Worm (Caenorhabditis elegans): Measurements from ENCODE around the gene nhr-162.

Gene nhr-162

ce11 chrV:6976047-6976446, 15.6 kb downstream of the nhr-162 start, which contains the start of gene srx-16:
srx-16 (plus strand) TSS chrV:6976347.
- no peak for TF ChIP-seq F16B12.6 (tag; optimal IDR thresholded peaks at IDR 0.05)
- no peak for TF ChIP-seq unc-62 (GFP tag; optimal IDR thresholded peaks at IDR 0.05)
- TF ChIP-seq ama-1 (optimal IDR thresholded peaks at IDR 0.05): no peak
- TF ChIP-seq pqm-1 (tag; optimal IDR thresholded peaks at IDR 0.05): no peak
- TF ChIP-seq lir-3 (tag; optimal IDR thresholded peaks at IDR 0.05; ENCODE audit: poor library complexity): no peak
- no peak for TF ChIP-seq unc-30 (tag; optimal IDR thresholded peaks at IDR 0.05)
- no peak for TF ChIP-seq ceh-90 (tag; optimal IDR thresholded peaks at IDR 0.05)
- no peak for TF ChIP-seq ets-5 (GFP tag; IDR thresholded peaks at IDR 0.05)
- TF ChIP-seq ceh-88 (GFP tag; IDR thresholded peaks at IDR 0.05): no peak
- no peak for TF ChIP-seq nhr-71 (tag; optimal IDR thresholded peaks at IDR 0.05)
- TF ChIP-seq C16A3.4 (tag; optimal IDR thresholded peaks at IDR 0.05): no peak
- no peak for TF ChIP-seq egl-27 (tag; optimal IDR thresholded peaks at IDR 0.05)
- no peak for TF ChIP-seq skn-1 (tag; optimal IDR thresholded peaks at IDR 0.05)
- TF ChIP-seq Y116A8C.19 (tag; optimal IDR thresholded peaks at IDR 0.05; ENCODE audit: borderline replicate concordance): no peak
- no peak for TF ChIP-seq hlh-4 (tag; optimal IDR thresholded peaks at IDR 0.05)
- no peak for TF ChIP-seq nhr-20 (tag; optimal IDR thresholded peaks at IDR 0.05)
- no peak for TF ChIP-seq unc-98 (GFP tag; IDR thresholded peaks at IDR 0.05)
- no peak for TF ChIP-seq C04F5.9 (tag; optimal IDR thresholded peaks at IDR 0.05)

ce11 chrV:6971567-6971966, 20.1 kb downstream of the nhr-162 start, which contains the start of gene srx-59:
srx-59 (plus strand) TSS chrV:6971867.
- no peak for TF ChIP-seq mab-9 (GFP tag; IDR thresholded peaks at IDR 0.05)
- TF ChIP-seq ceh-90 (tag; optimal IDR thresholded peaks at IDR 0.05): no peak
- TF ChIP-seq fkh-8 (tag; optimal IDR thresholded peaks at IDR 0.05): no peak
- no peak for TF ChIP-seq rnt-1 (tag; optimal IDR thresholded peaks at IDR 0.05)
- no peak for TF ChIP-seq pag-3 (tag; optimal IDR thresholded peaks at IDR 0.05; ENCODE audit: borderline replicate concordance, insufficient read depth)
- no peak for TF ChIP-seq zip-4 (GFP tag; optimal IDR thresholded peaks at IDR 0.05)
- no peak for TF ChIP-seq xbp-1 (tag; optimal IDR thresholded peaks at IDR 0.05)
- TF ChIP-seq hlh-4 (tag; optimal IDR thresholded peaks at IDR 0.05): no peak

DNA sequence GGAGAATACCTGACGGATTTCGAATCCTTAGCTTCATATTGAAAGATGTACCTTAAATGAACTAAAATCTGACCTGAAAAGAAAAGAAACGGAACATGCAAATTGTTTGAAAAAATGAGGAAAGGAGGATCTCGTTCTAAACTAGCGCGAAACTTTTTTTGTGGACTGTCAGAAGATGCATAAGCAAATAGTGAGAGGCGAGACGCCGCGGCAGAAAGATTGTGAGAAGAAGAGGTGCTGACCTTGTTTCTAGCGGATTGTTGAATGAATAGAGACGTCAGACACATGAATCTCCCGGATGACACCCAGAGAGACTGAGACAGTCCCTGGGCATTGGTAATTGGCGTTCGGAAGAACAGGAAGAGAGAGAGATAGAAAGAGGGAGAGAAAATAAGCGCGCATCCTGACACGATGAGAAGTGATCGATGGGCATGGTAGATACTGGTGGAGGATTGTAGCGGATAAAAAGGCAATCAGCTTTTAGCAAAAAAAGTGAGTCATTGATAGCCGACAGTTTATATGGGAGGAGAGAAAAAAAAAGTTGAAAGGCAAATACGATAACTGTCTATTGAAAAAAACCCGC, 21.6 kb downstream of the nhr-162 start, which contains the start of gene ptr-15:
Gene ptr-15, minus strand, starts transcription at position 51 of the 583 bp plus-strand sequence.
- TF ChIP-seq efl-1 (optimal IDR thresholded peaks at IDR 0.05): no peak
- TF ChIP-seq efl-1 (GFP tag; optimal IDR thresholded peaks at IDR 0.05 in 1 of 2): peak in 1 of 2 experiments; percentile 60
- peak; percentile 74 for TF ChIP-seq blmp-1 (tag; optimal IDR thresholded peaks at IDR 0.05)
- no peak for TF ChIP-seq pag-3 (tag; optimal IDR thresholded peaks at IDR 0.05; ENCODE audit: borderline replicate concordance, insufficient read depth)

DNA sequence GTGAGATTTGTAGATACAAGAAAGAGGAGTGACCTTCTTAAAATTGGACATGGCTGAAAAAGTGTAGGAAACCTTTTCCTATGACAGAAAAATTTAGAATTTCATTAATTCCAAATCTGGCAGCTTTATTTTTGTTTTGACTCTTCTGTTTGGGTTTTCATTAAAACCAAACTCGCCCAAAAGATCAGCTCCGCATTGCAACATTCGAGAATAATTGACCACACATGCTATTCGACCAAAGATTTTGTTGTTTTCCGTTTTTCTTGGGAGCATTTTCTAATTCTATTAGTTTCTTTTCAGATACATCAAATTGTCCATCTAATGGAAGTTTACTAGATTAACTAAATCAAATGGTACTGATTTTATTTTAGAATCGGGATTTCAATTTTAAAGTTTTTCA, 35.4 kb downstream of the nhr-162 start, which contains the start of gene mec-1:
Gene mec-1, plus strand, starts transcription at position 301 of the 400 bp plus-strand sequence.
- TF ChIP-seq C34B4.2 (tag; optimal IDR thresholded peaks at IDR 0.05) (no peak), dsc-1 (tag; optimal IDR thresholded peaks at IDR 0.05) (peak; percentile 10)

DNA sequence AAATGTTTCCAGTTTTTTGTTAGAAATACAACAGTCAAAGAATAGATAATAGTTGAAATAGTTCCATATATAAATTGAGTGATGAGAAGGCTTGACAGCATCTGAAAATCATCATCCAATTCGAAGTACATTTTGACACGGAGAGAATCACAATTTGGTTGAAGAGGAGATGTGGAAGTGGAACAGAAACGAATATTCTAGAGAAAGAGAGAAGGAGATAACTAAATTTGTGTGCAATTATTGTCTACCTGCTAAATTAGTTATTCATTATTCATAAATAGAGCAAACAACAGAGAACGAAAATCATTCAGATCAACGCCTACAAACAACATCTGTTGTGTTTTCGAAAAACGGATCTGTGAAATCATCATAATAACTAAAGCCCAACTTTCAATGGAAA, 37.9 kb downstream of the nhr-162 start, which contains the start of gene srg-31:
Gene srg-31, minus strand, starts transcription at position 101 of the 400 bp plus-strand sequence.
- TF ChIP-seq grh-1 (GFP tag; IDR thresholded peaks at IDR 0.05) (no peak), unc-62 (GFP tag; optimal IDR thresholded peaks at IDR 0.05) (no peak), egl-13 (tag; optimal IDR thresholded peaks at IDR 0.05) (no peak), aly-2 (tag; optimal IDR thresholded peaks at IDR 0.05) (no peak), nhr-76 (tag; optimal IDR thresholded peaks at IDR 0.05) (no peak), fkh-10 (GFP tag; optimal IDR thresholded peaks at IDR 0.05) (no peak), aha-1 (tag; optimal IDR thresholded peaks at IDR 0.05) (no peak)
